Fruit fly (Drosophila melanogaster) whole organism, embryonic: Measurements from ENCODE around the gene MED15.

Source experiments
- Bdp1 ChIP-seq: fragments of 200-800 bp; sonication (Bioruptor generic); optimal IDR thresholded peaks from 3 replicates; lab custom pipeline; 2016; ENCODE audit warnings: missing biosample characterization, missing genetic modification characterization
- Bteb2 ChIP-seq: fragments of 200-800 bp; sonication (Bioruptor generic); optimal IDR thresholded peaks from 2 replicates; lab custom pipeline; 2016; ENCODE audit warnings: missing biosample characterization, missing genetic modification characterization
- CG11085 ChIP-seq: fragments of 200-800 bp; sonication (Bioruptor generic); IDR thresholded peaks from 2 replicates; pipeline ENCODE4 v1.3.6; 2022; ENCODE audit warnings: missing biosample characterization, missing genetic modification characterization
- CG11504 ChIP-seq: fragments of 200-800 bp; sonication (Bioruptor generic); optimal IDR thresholded peaks from 3 replicates; lab custom pipeline; 2019; ENCODE audit warnings: missing biosample characterization, mild to moderate bottlenecking, missing genetic modification characterization, moderate library complexity
- CG12219 ChIP-seq: fragments of 200-800 bp; sonication (Bioruptor generic); optimal IDR thresholded peaks from 3 replicates; lab custom pipeline; 2018; ENCODE audit warnings: missing biosample characterization, mild to moderate bottlenecking, missing genetic modification characterization
- CG14050 ChIP-seq: fragments of 200-800 bp; sonication (Bioruptor generic); IDR thresholded peaks from 3 replicates; pipeline ENCODE4 v1.3.6; 2022; ENCODE audit warnings: missing biosample characterization, missing genetic modification characterization
- CG14860 ChIP-seq: fragments of 200-800 bp; sonication (Bioruptor generic); IDR thresholded peaks from 3 replicates; pipeline ENCODE4 v1.3.6; 2022; ENCODE audit warnings: missing biosample characterization, missing genetic modification characterization; ENCODE audit not compliant: partially characterized antibody
- CG14965 ChIP-seq: fragments of 200-800 bp; sonication (Bioruptor generic); optimal IDR thresholded peaks from 2 replicates; lab custom pipeline; 2016; ENCODE audit warnings: missing biosample characterization, missing genetic modification characterization, borderline replicate concordance
- CG15073 ChIP-seq: fragments of 200-800 bp; sonication (Bioruptor generic); optimal IDR thresholded peaks from 2 replicates; lab custom pipeline; 2016; ENCODE audit warnings: missing biosample characterization, missing genetic modification characterization
- CG15696 ChIP-seq: fragments of 200-800 bp; sonication (Bioruptor generic); optimal IDR thresholded peaks from 2 replicates; lab custom pipeline; 2019; ENCODE audit warnings: missing biosample characterization, mild to moderate bottlenecking, missing genetic modification characterization, moderate library complexity
- CG18262 ChIP-seq: fragments of 200-800 bp; optimal IDR thresholded peaks from 3 replicates; lab custom pipeline; 2019; ENCODE audit warnings: missing biosample characterization, mild to moderate bottlenecking, missing genetic modification characterization, moderate library complexity
- CG18476 ChIP-seq: fragments of 200-800 bp; sonication (Bioruptor generic); optimal IDR thresholded peaks from 2 replicates; lab custom pipeline; 2016; ENCODE audit warnings: missing biosample characterization, mild to moderate bottlenecking, missing genetic modification characterization
- CG3407 ChIP-seq: fragments of 200-800 bp; sonication (Bioruptor generic); optimal IDR thresholded peaks from 2 replicates; lab custom pipeline; 2018; ENCODE audit warnings: missing biosample characterization, mild to moderate bottlenecking, missing genetic modification characterization
- CG43689 ChIP-seq: fragments of 200-800 bp; sonication (Bioruptor generic); IDR thresholded peaks from 2 replicates; pipeline ENCODE4 v1.3.6; 2022; ENCODE audit warnings: missing biosample characterization, missing genetic modification characterization
- CG4424 ChIP-seq: fragments of 200-800 bp; sonication (Bioruptor generic); optimal IDR thresholded peaks from 3 replicates; lab custom pipeline; 2016; ENCODE audit warnings: missing biosample characterization, missing genetic modification characterization
- CG6272 ChIP-seq: fragments of 200-800 bp; sonication (Bioruptor generic); IDR thresholded peaks from 2 replicates; pipeline ENCODE4 v1.3.6; 2022; ENCODE audit warnings: missing biosample characterization, missing genetic modification characterization
- CG6689 ChIP-seq: fragments of 200-800 bp; sonication (Bioruptor generic); IDR thresholded peaks from 2 replicates; pipeline ENCODE4 v1.3.6; 2022; ENCODE audit warnings: missing biosample characterization, missing genetic modification characterization
- CG7745 ChIP-seq: fragments of 200-800 bp; sonication (Bioruptor generic); optimal IDR thresholded peaks from 2 replicates; lab custom pipeline; 2018; ENCODE audit warnings: missing biosample characterization, mild to moderate bottlenecking, missing genetic modification characterization, moderate library complexity
- CTCF ChIP-seq: fragments of 200-800 bp; sonication (Bioruptor generic); optimal IDR thresholded peaks from 2 replicates; lab custom pipeline; 2017; ENCODE audit warnings: missing biosample characterization, mild to moderate bottlenecking, missing genetic modification characterization, moderate library complexity
- CkIIα-i1 ChIP-seq: fragments of 200-800 bp; sonication (Bioruptor generic); IDR thresholded peaks from 2 replicates; pipeline ENCODE4 v1.3.6; 2022; ENCODE audit warnings: missing biosample characterization, missing genetic modification characterization
- Fer3 ChIP-seq: fragments of 200-800 bp; sonication (Bioruptor generic); optimal IDR thresholded peaks from 2 replicates; lab custom pipeline; 2018; ENCODE audit warnings: missing biosample characterization, mild to moderate bottlenecking, missing genetic modification characterization, moderate library complexity
- HHEX ChIP-seq: fragments of 200-800 bp; sonication (Bioruptor generic); optimal IDR thresholded peaks from 3 replicates; lab custom pipeline; 2017; ENCODE audit warnings: missing biosample characterization, mild to moderate bottlenecking, missing genetic modification characterization, missing genetic modification reagents
- Hr78 ChIP-seq, 2 experiments: fragments of 200-800 bp in 1 of 2; fragments of >200 bp in 1 of 2; sonication (Bioruptor generic) in 1 of 2; optimal IDR thresholded peaks; 2 replicates each; lab custom pipeline; 2017 to 2019; ENCODE audit warnings: missing biosample characterization in 2 of 2, missing genetic modification characterization in 2 of 2, mild to moderate bottlenecking in 1 of 2, moderate library complexity in 1 of 2
- Jarid2 ChIP-seq: fragments of 200-800 bp; sonication (Bioruptor generic); optimal IDR thresholded peaks from 3 replicates; lab custom pipeline; 2017; ENCODE audit warnings: mild to moderate bottlenecking, missing biosample characterization, missing genetic modification reagents, missing genetic modification characterization
- MTF-1 ChIP-seq: fragments of 200-800 bp; sonication (Bioruptor generic); optimal IDR thresholded peaks from 2 replicates; lab custom pipeline; 2018; ENCODE audit warnings: missing biosample characterization, mild to moderate bottlenecking, missing genetic modification characterization, borderline replicate concordance
- Mrtf ChIP-seq: fragments of 200-800 bp; sonication (Bioruptor generic); IDR thresholded peaks from 3 replicates; pipeline ENCODE4 v1.3.6; 2022; ENCODE audit warnings: missing biosample characterization, missing genetic modification characterization
- Oaz ChIP-seq: fragments of 200-800 bp; sonication (Bioruptor generic); IDR thresholded peaks from 2 replicates; pipeline ENCODE4 v1.3.6; 2022; ENCODE audit warnings: missing biosample characterization, missing genetic modification characterization
- Optix ChIP-seq: fragments of 200-800 bp; sonication (Bioruptor generic); IDR thresholded peaks from 3 replicates; pipeline ENCODE4 v1.3.6; 2022; ENCODE audit warnings: missing biosample characterization, missing genetic modification characterization
- Rfx ChIP-seq: fragments of 200-800 bp; sonication (Bioruptor generic); IDR thresholded peaks from 2 replicates; pipeline ENCODE4 v1.3.6; 2022; ENCODE audit warnings: missing biosample characterization, missing genetic modification characterization
- Sox100B ChIP-seq: fragments of 200-800 bp; sonication (Bioruptor generic); optimal IDR thresholded peaks from 3 replicates; lab custom pipeline; 2018; ENCODE audit warnings: missing biosample characterization, mild to moderate bottlenecking, missing genetic modification characterization
- Taf1 ChIP-seq: fragments of 200-800 bp; sonication (Bioruptor generic); IDR thresholded peaks from 2 replicates; pipeline ENCODE4 v1.3.6; 2022; ENCODE audit warnings: missing biosample characterization, missing genetic modification characterization
- br ChIP-seq: fragments of >200 bp; optimal IDR thresholded peaks from 2 replicates; lab custom pipeline; 2017
- btn ChIP-seq: fragments of 200-800 bp; sonication (Bioruptor generic); optimal IDR thresholded peaks from 2 replicates; lab custom pipeline; 2016; ENCODE audit warnings: missing biosample characterization, missing genetic modification characterization
- ewg ChIP-seq: fragments of 200-800 bp; sonication (Bioruptor generic); optimal IDR thresholded peaks from 3 replicates; lab custom pipeline; 2017; ENCODE audit warnings: mild to moderate bottlenecking, missing biosample characterization, missing genetic modification reagents, missing genetic modification characterization
- fd3F ChIP-seq: fragments of 200-800 bp; sonication (Bioruptor generic); optimal IDR thresholded peaks from 2 replicates; lab custom pipeline; 2018; ENCODE audit warnings: missing biosample characterization, mild to moderate bottlenecking, missing genetic modification characterization, moderate library complexity
- fu2 ChIP-seq: fragments of 200-800 bp; sonication (Bioruptor generic); optimal IDR thresholded peaks from 2 replicates; lab custom pipeline; 2016; ENCODE audit warnings: missing biosample characterization, missing genetic modification characterization
- klu ChIP-seq: fragments of 200-800 bp; sonication (Bioruptor generic); IDR thresholded peaks from 2 replicates; pipeline ENCODE4 v1.3.6; 2022; ENCODE audit warnings: missing biosample characterization, missing genetic modification characterization
- knrl ChIP-seq: fragments of 200-800 bp; sonication (Bioruptor generic); IDR thresholded peaks from 3 replicates; pipeline ENCODE4 v1.3.6; 2022; ENCODE audit warnings: missing biosample characterization, missing genetic modification characterization; ENCODE audit not compliant: partially characterized antibody
- lola ChIP-seq, 3 experiments: fragments of >200 bp in 2 of 3; fragments of 200-800 bp in 1 of 3; sonication (Bioruptor generic) in 1 of 3; optimal IDR thresholded peaks; 2 replicates each; lab custom pipeline; 2017 to 2019; ENCODE audit warnings: missing biosample characterization in 3 of 3, missing genetic modification characterization in 3 of 3, mild to moderate bottlenecking in 1 of 3, moderate library complexity in 1 of 3
- otp ChIP-seq: fragments of 200-800 bp; sonication (Bioruptor generic); IDR thresholded peaks from 3 replicates; pipeline ENCODE4, ENCODE4 v1.3.6; 2022; ENCODE audit warnings: missing biosample characterization, missing genetic modification characterization
- pan ChIP-seq, 4 experiments: fragments of >200 bp in 3 of 4; fragments of 200-800 bp in 1 of 4; sonication (Bioruptor generic) in 1 of 4; optimal IDR thresholded peaks in 3 of 4; IDR thresholded peaks in 1 of 4; 2 replicates each; pipeline versions ENCODE4 v1.3.6 to Lab custom; 2017 to 2022; ENCODE audit warnings: missing biosample characterization in 2 of 4, missing genetic modification characterization in 2 of 4, mixed read lengths in 1 of 4
- ro ChIP-seq: fragments of 200-800 bp; sonication (Bioruptor generic); IDR thresholded peaks from 2 replicates; pipeline ENCODE4 v1.3.6; 2022; ENCODE audit warnings: missing biosample characterization, missing genetic modification characterization
- sc ChIP-seq, 3 experiments: fragments of >200 bp in 2 of 3; fragments of 200-800 bp in 1 of 3; sonication (Bioruptor generic) in 1 of 3; optimal IDR thresholded peaks; 2 replicates in 2 of 3; 3 replicates in 1 of 3; lab custom pipeline; 2017; ENCODE audit warnings: mild to moderate bottlenecking in 1 of 3, missing biosample characterization in 1 of 3, missing genetic modification characterization in 1 of 3, missing genetic modification reagents in 1 of 3
- schlank ChIP-seq: fragments of 200-800 bp; sonication (Bioruptor generic); optimal IDR thresholded peaks from 2 replicates; lab custom pipeline; 2018; ENCODE audit warnings: missing biosample characterization, mild to moderate bottlenecking, missing genetic modification characterization
- shn ChIP-seq: fragments of 200-800 bp; sonication (Bioruptor generic); optimal IDR thresholded peaks from 3 replicates; lab custom pipeline; 2016; ENCODE audit warnings: missing biosample characterization, missing genetic modification characterization
- sisA ChIP-seq: fragments of 200-800 bp; sonication (Bioruptor generic); IDR thresholded peaks from 2 replicates; pipeline ENCODE4 v1.3.6; 2022; ENCODE audit warnings: missing biosample characterization, missing genetic modification characterization
- toy ChIP-seq: fragments of 200-800 bp; sonication (Bioruptor generic); IDR thresholded peaks from 2 replicates; pipeline ENCODE4 v1.3.6; 2022; ENCODE audit warnings: missing biosample characterization, missing genetic modification characterization
- ttk ChIP-seq: fragments of 200-800 bp; sonication (Bioruptor generic); IDR thresholded peaks from 2 replicates; pipeline ENCODE4 v2.1.2; 2022; ENCODE audit warnings: missing biosample characterization, missing genetic modification characterization
- twi ChIP-seq: fragments of 200-800 bp; optimal IDR thresholded peaks from 2 replicates; lab custom pipeline; 2019; ENCODE audit warnings: missing biosample characterization, mild to moderate bottlenecking, missing genetic modification characterization, moderate library complexity

MED15 gene

DNA sequence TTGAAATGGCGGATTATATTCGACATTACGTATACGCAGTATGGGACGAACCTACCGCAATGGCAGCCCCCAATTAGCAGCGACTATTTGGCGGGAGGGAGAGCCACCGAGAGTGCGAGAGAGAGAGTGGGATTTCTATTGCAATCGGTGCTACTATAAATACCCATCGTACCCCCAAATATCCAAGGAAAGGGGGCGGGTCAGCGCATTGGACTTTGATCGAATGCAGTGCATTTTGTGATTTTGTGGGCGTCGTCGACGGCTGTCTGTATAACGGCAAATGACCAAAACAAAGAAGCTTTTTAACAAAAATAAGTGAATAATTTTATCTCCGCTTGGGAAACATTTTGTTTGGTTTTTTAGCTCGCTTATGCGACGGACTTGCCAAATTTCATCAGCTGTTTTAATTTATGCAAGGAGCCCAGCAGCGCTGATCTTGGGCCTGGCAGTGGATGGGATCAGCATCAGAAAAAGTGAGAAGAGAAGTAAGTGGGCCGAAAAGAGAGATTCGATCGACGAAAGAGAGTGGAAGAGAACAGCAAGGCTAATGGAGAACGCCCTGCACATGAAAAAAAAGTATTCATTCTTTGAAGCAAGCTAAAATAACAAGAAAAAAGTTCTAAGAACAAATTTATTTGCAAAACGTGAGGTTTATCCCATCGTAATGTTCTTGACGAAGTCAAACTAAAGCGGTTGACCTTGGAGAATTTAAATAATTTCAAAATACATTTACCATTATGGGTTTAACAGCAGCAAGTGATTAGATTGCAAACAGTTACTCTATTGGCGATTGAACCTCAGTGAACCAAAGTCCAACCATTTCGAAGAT lies 15.1 kb downstream of the MED15 start (continued):
- TF ChIP-seq sisA (GFP tag; lab: Robert Waterston, UW) (no peak), CG12219 (GFP tag; lab: Kevin White, UChicago) (no peak), schlank (tag; lab: Kevin White, UChicago) (no peak), shn (GFP tag; lab: Kevin White, UChicago) (no peak), ewg (no peak), ro (GFP tag; lab: Robert Waterston, UW) (no peak), Mrtf (GFP tag; lab: Robert Waterston, UW) (no peak), Taf1 (GFP tag; lab: Robert Waterston, UW) (no peak), CG15696 (tag; lab: Kevin White, UChicago) (no peak), CG3407 (no peak), CG11504 (tag; lab: Kevin White, UChicago) (peak; percentile 60), CG4424 (GFP tag; lab: Kevin White, UChicago) (peak; percentile 26), br (lab: Kevin White, UChicago) (no peak), CG15073 (GFP tag; lab: Kevin White, UChicago) (no peak), fu2 (no peak), knrl (no peak), Bdp1 (GFP tag; lab: Kevin White, UChicago) (no peak), sc (optimal IDR thresholded peaks at IDR 0.05; lab: Kevin White, UChicago) (no peak), sc (GFP tag; optimal IDR thresholded peaks at IDR 0.05; lab: Kevin White, UChicago) (no peak), Hr78 (GFP tag; optimal IDR thresholded peaks at IDR 0.05; lab: Kevin White, UChicago) (no peak), HHEX (GFP tag; lab: Kevin White, UChicago) (no peak), CTCF (GFP tag; lab: Kevin White, UChicago) (no peak), CkIIα-i1 (no peak), ttk (GFP tag; lab: Robert Waterston, UW) (no peak), CG43689 (GFP tag; lab: Robert Waterston, UW) (no peak), Sox100B (GFP tag; lab: Kevin White, UChicago) (peak; percentile 38), pan (optimal IDR thresholded peaks at IDR 0.05; lab: Kevin White, UChicago) (no peak), pan (GFP tag; optimal IDR thresholded peaks at IDR 0.05 in 1 of 2, IDR thresholded peaks at IDR 0.05 in 1 of 2) (no peak), twi (tag; lab: Kevin White, UChicago) (peak; percentile 0), CG11085 (no peak), Bteb2 (no peak), Jarid2 (GFP tag; lab: Kevin White, UChicago) (peak; percentile 37), Fer3 (peak; percentile 17), CG18476 (no peak), Rfx (GFP tag; lab: Robert Waterston, UW) (0 out of 2 replicates have a peak, but pooled peaks have one; percentile 41), fd3F (GFP tag; lab: Kevin White, UChicago) (peak; percentile 21), Optix (GFP tag; lab: Robert Waterston, UW) (no peak), CG14050 (no peak), CG14860 (no peak), CG6272 (GFP tag; lab: Robert Waterston, UW) (no peak), CG18262 (peak; percentile 47), toy (GFP tag; lab: Robert Waterston, UW) (no peak), CG6689 (GFP tag; lab: Robert Waterston, UW) (0 out of 2 replicates have a peak, but pooled peaks have one; percentile 6), btn (GFP tag; lab: Kevin White, UChicago) (no peak), Oaz (no peak), CG14965 (no peak), otp (GFP tag; lab: Robert Waterston, UW) (no peak), CG7745 (no peak), klu (GFP tag; lab: Robert Waterston, UW) (no peak), lola (GFP tag; optimal IDR thresholded peaks at IDR 0.05; lab: Kevin White, UChicago) (no peak), MTF-1 (GFP tag; lab: Kevin White, UChicago) (no peak)
